Fruit fly (Drosophila melanogaster) whole organism, embryonic: ENCODE results near the gene Alp9.

Experiments
- Atf6 ChIP-seq: fragments of 200-800 bp; sonication (Bioruptor generic); IDR thresholded peaks from 2 replicates; pipeline ENCODE4 v1.3.6; 2022; ENCODE audit warnings: missing biosample characterization, missing genetic modification characterization
- BtbVII ChIP-seq: fragments of 200-800 bp; sonication (Bioruptor generic); optimal IDR thresholded peaks from 3 replicates; lab custom pipeline; 2017; ENCODE audit warnings: missing biosample characterization, mild to moderate bottlenecking, missing genetic modification characterization
- CG1024 ChIP-seq: fragments of 200-800 bp; sonication (Bioruptor generic); IDR thresholded peaks from 2 replicates; pipeline ENCODE4 v1.3.6; 2022; ENCODE audit warnings: missing biosample characterization, missing genetic modification characterization
- CG10654 ChIP-seq: fragments of 200-800 bp; sonication (Bioruptor generic); optimal IDR thresholded peaks from 2 replicates; lab custom pipeline; 2016; ENCODE audit warnings: missing biosample characterization, missing genetic modification characterization
- CG11696 ChIP-seq: fragments of 200-800 bp; sonication (Bioruptor generic); IDR thresholded peaks from 2 replicates; pipeline ENCODE4 v1.3.6; 2022; ENCODE audit warnings: missing biosample characterization, missing genetic modification characterization
- CG11723 ChIP-seq: fragments of 200-800 bp; sonication (Bioruptor generic); optimal IDR thresholded peaks from 2 replicates; lab custom pipeline; 2017; ENCODE audit warnings: missing biosample characterization, mild to moderate bottlenecking, missing genetic modification characterization
- CG13123 ChIP-seq: fragments of 200-800 bp; sonication (Bioruptor generic); optimal IDR thresholded peaks from 2 replicates; lab custom pipeline; 2016; ENCODE audit warnings: missing biosample characterization, missing genetic modification characterization
- CG13287 ChIP-seq: fragments of 200-800 bp; sonication (Bioruptor generic); IDR thresholded peaks from 2 replicates; pipeline ENCODE4 v1.3.6; 2022; ENCODE audit warnings: missing biosample characterization, missing genetic modification characterization; ENCODE audit not compliant: partially characterized antibody
- CG14667 ChIP-seq: fragments of 200-800 bp; sonication (Bioruptor generic); IDR thresholded peaks from 2 replicates; pipeline ENCODE4 v1.3.6; 2022; ENCODE audit warnings: missing biosample characterization, missing genetic modification characterization
- CG16863 ChIP-seq: fragments of 200-800 bp; sonication (Bioruptor generic); optimal IDR thresholded peaks from 3 replicates; lab custom pipeline; 2016; ENCODE audit warnings: missing biosample characterization, missing genetic modification characterization
- CG1792 ChIP-seq: fragments of 200-800 bp; sonication (Bioruptor generic); optimal IDR thresholded peaks from 2 replicates; lab custom pipeline; 2016; ENCODE audit warnings: missing biosample characterization, missing genetic modification characterization
- CG18599 ChIP-seq: fragments of 200-800 bp; sonication (Bioruptor generic); optimal IDR thresholded peaks from 3 replicates; lab custom pipeline; 2017; ENCODE audit warnings: missing biosample characterization, missing genetic modification characterization, mild to moderate bottlenecking, moderate library complexity, missing genetic modification reagents
- CG2199 ChIP-seq: fragments of 200-800 bp; sonication (Bioruptor generic); IDR thresholded peaks from 3 replicates; pipeline ENCODE4 v1.3.6; 2022; ENCODE audit warnings: missing biosample characterization, missing genetic modification characterization
- CG3163 ChIP-seq: fragments of 200-800 bp; sonication (Bioruptor generic); optimal IDR thresholded peaks from 3 replicates; lab custom pipeline; 2016; ENCODE audit warnings: missing biosample characterization, missing genetic modification characterization
- CG32767 ChIP-seq: fragments of 200-800 bp; sonication (Bioruptor generic); IDR thresholded peaks from 2 replicates; pipeline ENCODE4 v1.3.6; 2022; ENCODE audit warnings: missing biosample characterization, missing genetic modification characterization
- CG32772 ChIP-seq: fragments of 200-800 bp; sonication (Bioruptor generic); IDR thresholded peaks from 2 replicates; pipeline ENCODE4 v1.3.6; 2022; ENCODE audit warnings: missing biosample characterization, missing genetic modification characterization
- CG34422 ChIP-seq: fragments of 200-800 bp; sonication (Bioruptor generic); IDR thresholded peaks from 3 replicates; pipeline ENCODE4 v1.3.6; 2022; ENCODE audit warnings: missing biosample characterization, missing genetic modification characterization
- CG3995 ChIP-seq: fragments of 200-800 bp; sonication (Bioruptor generic); optimal IDR thresholded peaks from 3 replicates; lab custom pipeline; 2016; ENCODE audit warnings: missing biosample characterization, missing genetic modification characterization
- CG4360 ChIP-seq: fragments of 200-800 bp; sonication (Bioruptor generic); IDR thresholded peaks from 2 replicates; pipeline ENCODE4 v1.3.6; 2022; ENCODE audit warnings: missing biosample characterization, missing genetic modification characterization
- CG43689 ChIP-seq: fragments of 200-800 bp; sonication (Bioruptor generic); IDR thresholded peaks from 2 replicates; pipeline ENCODE4 v1.3.6; 2022; ENCODE audit warnings: missing biosample characterization, missing genetic modification characterization
- CG4730 ChIP-seq: fragments of 200-800 bp; sonication (Bioruptor generic); IDR thresholded peaks from 2 replicates; pipeline ENCODE4 v1.3.6; 2022; ENCODE audit warnings: missing biosample characterization, missing genetic modification characterization
- CG4854 ChIP-seq: fragments of 200-800 bp; sonication (Bioruptor generic); optimal IDR thresholded peaks from 2 replicates; lab custom pipeline; 2016; ENCODE audit warnings: missing biosample characterization, missing genetic modification characterization, inconsistent platforms
- CG6854 ChIP-seq: fragments of 200-800 bp; sonication (Bioruptor generic); optimal IDR thresholded peaks from 3 replicates; lab custom pipeline; 2017; ENCODE audit warnings: missing biosample characterization, mild to moderate bottlenecking, missing genetic modification characterization
- CG7987 ChIP-seq: fragments of 200-800 bp; sonication (Bioruptor generic); optimal IDR thresholded peaks from 2 replicates; lab custom pipeline; 2018; ENCODE audit warnings: missing biosample characterization, mild to moderate bottlenecking, missing genetic modification characterization, moderate library complexity
- D19B ChIP-seq: fragments of 200-800 bp; sonication (Bioruptor generic); optimal IDR thresholded peaks from 2 replicates; lab custom pipeline; 2017; ENCODE audit warnings: missing biosample characterization, mild to moderate bottlenecking, missing genetic modification characterization
- E2f1 ChIP-seq: fragments of 200-800 bp; sonication (Bioruptor generic); IDR thresholded peaks from 2 replicates; pipeline ENCODE4 v1.3.6; 2022; ENCODE audit warnings: missing biosample characterization, missing genetic modification characterization
- Eip74EF ChIP-seq, 2 experiments: fragments of 200-800 bp in 1 of 2; fragments of >200 bp in 1 of 2; sonication (Bioruptor generic) in 1 of 2; optimal IDR thresholded peaks; 2 replicates each; lab custom pipeline; 2017 to 2019; ENCODE audit warnings: missing biosample characterization in 2 of 2, missing genetic modification characterization in 2 of 2, mild to moderate bottlenecking in 1 of 2, moderate library complexity in 1 of 2
- Fer2 ChIP-seq: fragments of 200-800 bp; sonication (Bioruptor generic); optimal IDR thresholded peaks from 2 replicates; lab custom pipeline; 2018; ENCODE audit warnings: missing biosample characterization, mild to moderate bottlenecking, missing genetic modification characterization, moderate library complexity
- HLH4C ChIP-seq: fragments of 200-800 bp; sonication (Bioruptor generic); IDR thresholded peaks from 3 replicates; pipeline ENCODE4 v1.3.6; 2022; ENCODE audit warnings: missing biosample characterization, missing genetic modification characterization; ENCODE audit not compliant: partially characterized antibody
- HLHmδ ChIP-seq: fragments of 200-800 bp; sonication (Bioruptor generic); optimal IDR thresholded peaks from 2 replicates; lab custom pipeline; 2018; ENCODE audit warnings: missing biosample characterization, mild to moderate bottlenecking, missing genetic modification characterization, moderate library complexity
- Hand ChIP-seq: fragments of 200-800 bp; sonication (Bioruptor generic); optimal IDR thresholded peaks from 2 replicates; lab custom pipeline; 2017; ENCODE audit warnings: mild to moderate bottlenecking, missing biosample characterization, missing genetic modification reagents, missing genetic modification characterization
- Hsf ChIP-seq: fragments of 200-800 bp; sonication (Bioruptor generic); optimal IDR thresholded peaks from 3 replicates; lab custom pipeline; 2016; ENCODE audit warnings: missing biosample characterization, missing genetic modification characterization
- Max ChIP-seq: fragments of 200-800 bp; sonication (Bioruptor generic); optimal IDR thresholded peaks from 2 replicates; lab custom pipeline; 2016; ENCODE audit warnings: missing biosample characterization, mild to moderate bottlenecking, missing genetic modification characterization
- Spps ChIP-seq: fragments of 200-800 bp; sonication (Bioruptor generic); optimal IDR thresholded peaks from 2 replicates; lab custom pipeline; 2018; ENCODE audit warnings: missing biosample characterization, mild to moderate bottlenecking, missing genetic modification characterization
- Sry-β ChIP-seq: fragments of 200-800 bp; sonication (Bioruptor generic); optimal IDR thresholded peaks from 2 replicates; lab custom pipeline; 2018; ENCODE audit warnings: missing biosample characterization, mild to moderate bottlenecking, missing genetic modification characterization, moderate library complexity
- Taf1 ChIP-seq: fragments of 200-800 bp; sonication (Bioruptor generic); IDR thresholded peaks from 2 replicates; pipeline ENCODE4 v1.3.6; 2022; ENCODE audit warnings: missing biosample characterization, missing genetic modification characterization
- Tbp ChIP-seq: fragments of >200 bp; optimal IDR thresholded peaks from 2 replicates; lab custom pipeline; 2018; ENCODE audit warnings: missing biosample characterization, missing genetic modification characterization
- ash1 ChIP-seq: fragments of 200-800 bp; sonication (Bioruptor generic); optimal IDR thresholded peaks from 2 replicates; lab custom pipeline; 2018; ENCODE audit warnings: missing biosample characterization, mild to moderate bottlenecking, missing genetic modification characterization
- fd3F ChIP-seq: fragments of 200-800 bp; sonication (Bioruptor generic); optimal IDR thresholded peaks from 2 replicates; lab custom pipeline; 2018; ENCODE audit warnings: missing biosample characterization, mild to moderate bottlenecking, missing genetic modification characterization, moderate library complexity
- fd96Cb ChIP-seq: fragments of 200-800 bp; sonication (Bioruptor generic); optimal IDR thresholded peaks from 2 replicates; lab custom pipeline; 2018; ENCODE audit warnings: missing biosample characterization, mild to moderate bottlenecking, missing genetic modification characterization, moderate library complexity
- lmd ChIP-seq: fragments of 200-800 bp; sonication (Bioruptor generic); IDR thresholded peaks from 2 replicates; pipeline ENCODE4 v1.3.6; 2022; ENCODE audit warnings: missing biosample characterization, missing genetic modification characterization
- mam ChIP-seq: fragments of 200-800 bp; sonication (Bioruptor generic); optimal IDR thresholded peaks from 3 replicates; lab custom pipeline; 2016; ENCODE audit warnings: missing biosample characterization, missing genetic modification characterization
- mld ChIP-seq: fragments of 200-800 bp; sonication (Bioruptor generic); IDR thresholded peaks from 3 replicates; pipeline ENCODE4 v1.3.6; 2022; ENCODE audit warnings: missing biosample characterization, missing genetic modification characterization; ENCODE audit not compliant: partially characterized antibody
- nerfin-2 ChIP-seq: fragments of 200-800 bp; sonication (Bioruptor generic); IDR thresholded peaks from 2 replicates; pipeline ENCODE4 v1.3.6; 2022; ENCODE audit warnings: missing biosample characterization, missing genetic modification characterization; ENCODE audit not compliant: partially characterized antibody
- prd ChIP-seq, 3 experiments: fragments of >200 bp in 2 of 3; fragments of 200-800 bp in 1 of 3; sonication (Bioruptor generic) in 1 of 3; optimal IDR thresholded peaks in 2 of 3; IDR thresholded peaks in 1 of 3; 2 replicates in 2 of 3; 3 replicates in 1 of 3; pipeline versions ENCODE4 v1.3.6 to Lab custom; 2017 to 2022; ENCODE audit warnings: missing biosample characterization in 1 of 3, missing genetic modification characterization in 1 of 3
- row ChIP-seq: fragments of 200-800 bp; sonication (Bioruptor generic); IDR thresholded peaks from 3 replicates; pipeline ENCODE4 v1.3.6; 2022; ENCODE audit warnings: missing biosample characterization, missing genetic modification characterization
- run ChIP-seq: fragments of 200-800 bp; sonication (Bioruptor generic); optimal IDR thresholded peaks from 3 replicates; lab custom pipeline; 2018; ENCODE audit warnings: missing biosample characterization, mild to moderate bottlenecking, missing genetic modification characterization
- sima ChIP-seq: fragments of 200-800 bp; sonication (Bioruptor generic); optimal IDR thresholded peaks from 2 replicates; lab custom pipeline; 2016; ENCODE audit warnings: missing biosample characterization, missing genetic modification characterization
- sisA ChIP-seq: fragments of 200-800 bp; sonication (Bioruptor generic); IDR thresholded peaks from 2 replicates; pipeline ENCODE4 v1.3.6; 2022; ENCODE audit warnings: missing biosample characterization, missing genetic modification characterization
- tap ChIP-seq: fragments of 200-800 bp; optimal IDR thresholded peaks from 3 replicates; lab custom pipeline; 2019; ENCODE audit warnings: missing biosample characterization, mild to moderate bottlenecking, missing genetic modification characterization, moderate library complexity

Alp9 gene

DNA sequence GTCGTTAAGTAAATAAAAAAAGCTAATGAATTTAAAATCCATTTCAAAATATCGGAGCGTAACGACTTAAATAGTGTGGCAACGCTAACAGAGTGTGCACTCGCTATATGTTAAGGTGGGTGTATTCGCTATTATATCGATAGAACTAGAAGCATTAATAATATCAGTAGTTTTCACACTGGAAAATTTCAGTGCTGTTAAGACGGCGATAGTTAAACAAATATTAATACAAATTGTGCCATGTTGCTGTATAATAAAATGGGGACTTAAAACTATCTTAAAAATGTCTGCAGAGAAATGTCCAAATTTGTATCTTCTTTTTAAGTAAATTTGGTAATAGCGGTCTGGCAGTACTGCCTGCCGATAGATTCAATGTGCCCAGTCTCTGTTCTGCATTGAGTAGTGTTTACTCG lies 12.0 kb upstream of the Alp9 start (continued):
- TF ChIP-seq CG16863 (peak; percentile 75), Hand (GFP tag; lab: Kevin White, UChicago) (no peak), CG6854 (GFP tag; lab: Kevin White, UChicago) (no peak), tap (tag; lab: Kevin White, UChicago) (peak; percentile 51), D19B (GFP tag; lab: Kevin White, UChicago) (no peak), sisA (peak; percentile 95), CG3995 (GFP tag; lab: Kevin White, UChicago) (peak; percentile 70), CG32767 (GFP tag; lab: Robert Waterston, UW) (0 out of 2 replicates have a peak, but pooled peaks have one; percentile 32), run (tag; lab: Kevin White, UChicago) (no peak), Spps (tag; lab: Kevin White, UChicago) (peak; percentile 63), CG14667 (GFP tag; lab: Robert Waterston, UW) (peak; percentile 91), BtbVII (GFP tag; lab: Kevin White, UChicago) (no peak), prd (optimal IDR thresholded peaks at IDR 0.05; lab: Kevin White, UChicago) (no peak), prd (GFP tag; IDR thresholded peaks at IDR 0.05; lab: Robert Waterston, UW) (peak; percentile 96), CG1792 (peak; percentile 83), Tbp (GFP tag; lab: Kevin White, UChicago) (no peak), Atf6 (GFP tag; lab: Robert Waterston, UW) (peak; percentile 80), CG1024 (GFP tag; lab: Robert Waterston, UW) (peak; percentile 60), CG4730 (peak; percentile 85), Taf1 (GFP tag; lab: Robert Waterston, UW) (peak; percentile 82), CG18599 (GFP tag; lab: Kevin White, UChicago) (peak; percentile 85), CG2199 (GFP tag; lab: Robert Waterston, UW) (peak; percentile 66; the same call in 1 of the 3 replicates), CG11696 (GFP tag; lab: Robert Waterston, UW) (peak; percentile 60), HLHmδ (no peak), CG13123 (GFP tag; lab: Kevin White, UChicago) (peak; percentile 86), fd3F (GFP tag; lab: Kevin White, UChicago) (peak; percentile 79), E2f1 (GFP tag; lab: Robert Waterston, UW) (peak; percentile 86), Fer2 (tag; lab: Kevin White, UChicago) (peak; percentile 71), Sry-β (no peak), CG11723 (GFP tag; lab: Kevin White, UChicago) (no peak), CG43689 (GFP tag; lab: Robert Waterston, UW) (peak; percentile 81), HLH4C (GFP tag; lab: Robert Waterston, UW) (peak; percentile 74), CG34422 (GFP tag; lab: Robert Waterston, UW) (peak; percentile 92), CG4360 (GFP tag; lab: Robert Waterston, UW) (no peak), nerfin-2 (GFP tag; lab: Robert Waterston, UW) (peak; percentile 62; the same call in 1 of the 2 replicates), lmd (GFP tag; lab: Robert Waterston, UW) (peak; percentile 94), Max (GFP tag; lab: Kevin White, UChicago) (peak; percentile 74), CG4854 (no peak), mld (GFP tag; lab: Robert Waterston, UW) (no peak), CG13287 (peak; percentile 91), CG10654 (GFP tag; lab: Kevin White, UChicago) (peak; percentile 87), CG7987 (GFP tag; lab: Kevin White, UChicago) (peak; percentile 65), Eip74EF (GFP tag; optimal IDR thresholded peaks at IDR 0.05; lab: Kevin White, UChicago) (no peak), sima (peak; percentile 51), fd96Cb (peak; percentile 82), ash1 (GFP tag; lab: Kevin White, UChicago) (peak; percentile 51), Hsf (GFP tag; lab: Kevin White, UChicago) (peak; percentile 93), CG3163 (GFP tag; lab: Kevin White, UChicago) (peak; percentile 49), CG32772 (GFP tag; lab: Robert Waterston, UW) (peak; percentile 93), row (GFP tag; lab: Robert Waterston, UW) (peak; percentile 95), mam (GFP tag; lab: Kevin White, UChicago) (peak; percentile 95)
